Worm (Caenorhabditis elegans) whole organism, L2 larva: Measurements from ENCODE around the gene dap-3.

Experiments used
- R02D3.7 ChIP-seq: fragments of 150-350 bp; optimal IDR thresholded peaks from 2 replicates; lab custom pipeline; 2014; ENCODE audit warnings: missing biosample characterization, missing genetic modification characterization
- aly-2 ChIP-seq: fragments of 150-350 bp; optimal IDR thresholded peaks from 2 replicates; lab custom pipeline; 2014; ENCODE audit warnings: missing biosample characterization, missing genetic modification characterization
- ama-1 ChIP-seq: fragments of 150-350 bp; optimal IDR thresholded peaks from 2 replicates; lab custom pipeline; 2018; ENCODE audit warnings: inconsistent platforms
- blmp-1 ChIP-seq: sonication (generic microtip); optimal IDR thresholded peaks from 2 replicates; lab custom pipeline; 2017; ENCODE audit warnings: missing genetic modification characterization, mild to moderate bottlenecking, missing compliant biosample characterization, antibody characterized with exemption, moderate library complexity; ENCODE audit not compliant: insufficient read depth
- elt-1 ChIP-seq: fragments of 150-350 bp; optimal IDR thresholded peaks from 2 replicates; lab custom pipeline; 2014; ENCODE audit warnings: missing biosample characterization, missing genetic modification characterization
- lin-39 ChIP-seq: fragments of 150-350 bp; optimal IDR thresholded peaks from 2 replicates; lab custom pipeline; 2014; ENCODE audit warnings: missing biosample characterization, missing genetic modification reagents, missing genetic modification characterization
- nhr-12 ChIP-seq: fragments of 150-350 bp; optimal IDR thresholded peaks from 2 replicates; lab custom pipeline; 2014; ENCODE audit warnings: missing biosample characterization, missing genetic modification characterization
- nhr-77 ChIP-seq: fragments of 150-350 bp; optimal IDR thresholded peaks from 2 replicates; lab custom pipeline; 2014; ENCODE audit warnings: missing biosample characterization, missing genetic modification characterization
- skn-1 ChIP-seq: sonication (generic microtip); optimal IDR thresholded peaks from 2 replicates; lab custom pipeline; 2017; ENCODE audit warnings: missing biosample characterization, missing genetic modification characterization
- snpc-4 ChIP-seq: fragments of 150-350 bp; optimal IDR thresholded peaks from 2 replicates; lab custom pipeline; 2014; ENCODE audit warnings: missing biosample characterization, missing genetic modification characterization
- unc-55 ChIP-seq: fragments of 150-350 bp; sonication (generic microtip); optimal IDR thresholded peaks from 3 replicates; lab custom pipeline; 2014; ENCODE audit warnings: missing biosample characterization, missing genetic modification reagents, missing genetic modification characterization
- unc-62 ChIP-seq: fragments of 150-350 bp; optimal IDR thresholded peaks from 2 replicates; lab custom pipeline; 2014; ENCODE audit warnings: missing biosample characterization, missing genetic modification reagents, missing genetic modification characterization

DNA sequence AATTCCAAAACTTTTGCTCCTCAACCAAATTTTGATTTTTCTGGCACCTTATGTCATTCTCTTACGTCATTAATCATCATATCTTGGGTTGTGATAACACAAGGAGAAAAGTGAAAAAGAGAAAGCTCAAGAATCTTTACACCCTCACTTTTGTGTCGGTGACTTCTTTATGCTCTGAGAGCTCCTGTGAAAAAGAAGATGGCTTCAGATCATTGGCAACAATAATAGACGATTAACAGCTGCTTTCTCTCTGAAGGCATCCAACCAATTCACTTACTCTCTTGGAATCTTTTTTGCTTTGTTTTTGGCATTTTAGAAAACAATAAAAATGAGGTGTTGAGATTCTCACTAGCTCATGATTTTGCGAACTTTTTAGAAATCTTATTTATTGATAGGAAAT, 11.4 kb upstream of the dap-3 start:
- TF ChIP-seq aly-2 (tag; lab: Kevin White, UChicago) (no peak), nhr-77 (tag; lab: Kevin White, UChicago) (no peak), skn-1 (tag; lab: Kevin White, UChicago) (no peak), lin-39 (tag; lab: Kevin White, UChicago) (no peak), ama-1 (no peak), unc-55 (GFP tag; lab: Kevin White, UChicago) (no peak), snpc-4 (no peak), nhr-12 (tag; lab: Kevin White, UChicago) (no peak), elt-1 (no peak), R02D3.7 (no peak), blmp-1 (tag; lab: Kevin White, UChicago) (no peak), unc-62 (GFP tag; lab: Kevin White, UChicago) (no peak)
